Worm (Caenorhabditis elegans): ENCODE measurements around the gene F32D1.3.

DNA sequence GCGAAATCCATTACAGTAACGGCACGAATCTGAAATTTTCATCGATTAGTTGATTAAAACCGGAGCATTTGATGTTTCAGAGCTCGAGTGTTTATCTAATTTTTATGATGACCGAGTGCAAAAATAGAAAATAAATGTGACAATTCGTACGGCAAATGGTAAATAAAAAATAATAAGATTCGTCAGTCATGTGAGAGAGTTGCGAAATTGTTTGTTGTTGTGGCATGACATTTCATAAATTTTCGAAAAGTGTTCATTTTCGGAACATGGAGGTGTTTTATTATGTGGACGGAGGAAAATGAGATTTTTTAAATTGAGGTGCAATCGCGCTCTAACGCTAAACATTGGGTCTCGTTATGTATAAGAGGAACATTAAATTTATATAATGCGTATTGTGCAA is 19.6 kb downstream of the F32D1.3 start:
- TF ChIP-seq mep-1 (tag; optimal IDR thresholded peaks at IDR 0.05): no peak
- no peak for TF ChIP-seq elt-3 (tag; optimal IDR thresholded peaks at IDR 0.05)
- TF ChIP-seq unc-62 (GFP tag; optimal IDR thresholded peaks at IDR 0.05): no peak
- no peak for TF ChIP-seq nhr-28 (tag; optimal IDR thresholded peaks at IDR 0.05)
- no peak for TF ChIP-seq lsy-2 (tag; optimal IDR thresholded peaks at IDR 0.05)
- TF ChIP-seq ceh-43 (GFP tag; optimal IDR thresholded peaks at IDR 0.05): no peak
- TF ChIP-seq unc-39 (tag; optimal IDR thresholded peaks at IDR 0.05): no peak
- TF ChIP-seq nhr-2 (tag; optimal IDR thresholded peaks at IDR 0.05): no peak
- TF ChIP-seq ztf-11 (tag; optimal IDR thresholded peaks at IDR 0.05): no peak
- no peak for TF ChIP-seq zip-8 (tag; optimal IDR thresholded peaks at IDR 0.05)
